Worm (Caenorhabditis elegans): Measurements from ENCODE around the gene T28D6.7.

T28D6.7 gene

ce11 chrIII:11346383-11346782 lies at the start of gene T28D6.7:
Gene T28D6.7 (minus strand): TSS chrIII:11346483.
- TF ChIP-seq ceh-36 (tag; optimal IDR thresholded peaks at IDR 0.05) (no peak), F13C5.2 (tag; optimal IDR thresholded peaks at IDR 0.05) (no peak), aly-1 (tag; optimal IDR thresholded peaks at IDR 0.05) (no peak), ama-1 (optimal IDR thresholded peaks at IDR 0.05) (no peak), pes-1 (GFP tag; IDR thresholded peaks at IDR 0.05) (no peak), B0310.2 (tag; optimal IDR thresholded peaks at IDR 0.05) (no peak), ceh-13 (GFP tag; optimal IDR thresholded peaks at IDR 0.05) (no peak), scrt-1 (GFP tag; IDR thresholded peaks at IDR 0.05) (no peak)

ce11 chrIII:11393162-11393561 lies 46.9 kb upstream of the T28D6.7 start, which contains the start of gene nlp-21:
Gene nlp-21 (minus strand): TSS chrIII:11393262.
- TF ChIP-seq ceh-13 (GFP tag; optimal IDR thresholded peaks at IDR 0.05) (no peak), tbx-37 (GFP tag; conservative IDR thresholded peaks at IDR 0.05) (no peak), tra-4 (tag; optimal IDR thresholded peaks at IDR 0.05) (no peak), hmg-4 (GFP tag; optimal IDR thresholded peaks at IDR 0.05) (no peak), scrt-1 (GFP tag; IDR thresholded peaks at IDR 0.05) (no peak), pes-1 (GFP tag; IDR thresholded peaks at IDR 0.05) (no peak), ets-7 (tag; optimal IDR thresholded peaks at IDR 0.05) (no peak), flt-1 (GFP tag; IDR thresholded peaks at IDR 0.05) (no peak), sea-1 (GFP tag; conservative IDR thresholded peaks at IDR 0.05) (no peak), hnd-1 (tag; optimal IDR thresholded peaks at IDR 0.05) (no peak), tbx-11 (GFP tag; IDR thresholded peaks at IDR 0.05) (no peak), B0310.2 (tag; optimal IDR thresholded peaks at IDR 0.05) (no peak), aly-1 (tag; optimal IDR thresholded peaks at IDR 0.05) (no peak), ceh-36 (tag; optimal IDR thresholded peaks at IDR 0.05) (no peak), ama-1 (optimal IDR thresholded peaks at IDR 0.05) (no peak), F13C5.2 (tag; optimal IDR thresholded peaks at IDR 0.05) (no peak), hmbx-1 (tag; optimal IDR thresholded peaks at IDR 0.05) (no peak)

DNA sequence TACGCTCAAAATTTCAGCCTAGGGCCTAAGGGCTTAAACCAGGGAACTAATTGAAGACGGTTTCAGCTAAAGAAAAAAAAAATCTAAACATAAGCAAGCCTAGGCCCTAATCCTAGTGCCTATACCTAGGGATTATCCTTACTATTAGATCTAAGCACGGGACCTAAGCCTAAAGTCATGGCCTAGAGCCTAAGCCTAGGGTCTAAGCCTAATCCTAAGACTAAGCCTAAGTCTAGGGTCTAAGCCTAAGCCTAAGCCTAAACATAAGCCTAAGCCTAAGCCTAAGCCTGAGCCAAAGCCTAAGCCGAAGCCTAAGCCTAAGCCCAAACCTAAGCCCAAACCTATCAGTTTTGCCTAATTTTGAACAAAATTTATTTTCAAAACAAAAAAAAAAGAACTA lies 46.5 kb upstream of the T28D6.7 start:
- TF ChIP-seq pes-1 (GFP tag; IDR thresholded peaks at IDR 0.05) = no peak
- no peak for TF ChIP-seq ets-7 (tag; optimal IDR thresholded peaks at IDR 0.05)
- TF ChIP-seq flt-1 (GFP tag; IDR thresholded peaks at IDR 0.05) = no peak
- TF ChIP-seq ceh-36 (tag; optimal IDR thresholded peaks at IDR 0.05) = peak; percentile 90
- TF ChIP-seq hnd-1 (tag; optimal IDR thresholded peaks at IDR 0.05) = no peak
- no peak for TF ChIP-seq hmbx-1 (tag; optimal IDR thresholded peaks at IDR 0.05)
- TF ChIP-seq B0310.2 (tag; optimal IDR thresholded peaks at IDR 0.05) = no peak

DNA sequence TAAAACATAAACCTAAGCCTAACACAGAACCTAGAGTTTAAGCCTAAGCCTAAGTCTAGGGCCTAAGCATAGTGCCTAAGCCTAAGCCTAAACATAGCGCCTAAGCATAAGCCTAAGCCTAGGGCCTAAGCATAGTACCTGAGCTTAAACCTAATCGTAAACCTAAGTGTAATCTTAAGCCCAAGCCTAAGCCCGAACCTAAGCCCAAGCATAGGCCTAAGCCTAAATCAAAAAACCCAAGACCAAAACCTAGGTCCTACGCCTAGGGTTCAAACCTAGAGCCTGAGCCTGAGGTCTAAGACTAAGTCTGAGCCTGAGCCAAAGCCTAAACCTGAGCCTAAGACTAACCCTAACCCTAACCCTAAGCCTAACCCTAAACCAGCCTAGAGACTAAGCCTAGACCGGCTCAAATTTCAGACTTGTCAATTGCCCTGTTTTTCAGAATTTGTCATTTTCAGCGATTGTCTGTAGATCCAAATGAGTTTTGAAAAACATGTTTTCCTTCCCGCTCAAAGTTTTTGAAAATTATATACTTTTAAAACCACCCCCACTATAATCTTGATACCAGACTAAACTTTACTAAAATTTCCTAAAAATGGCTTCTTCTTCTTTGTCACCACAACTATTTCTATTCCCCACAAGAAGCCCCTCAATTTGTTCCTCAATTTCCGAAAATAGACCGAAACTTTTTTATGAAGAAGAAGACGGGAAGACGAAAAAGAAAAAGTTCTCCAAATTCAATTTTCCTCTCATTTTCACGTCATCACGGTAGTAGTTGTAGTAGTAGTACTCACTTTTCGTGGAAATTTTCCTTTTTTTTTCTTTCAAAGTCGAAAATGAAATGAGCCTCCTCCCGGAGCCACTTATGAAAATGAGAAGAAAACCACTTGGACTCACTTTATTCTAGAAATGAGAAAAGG lies 45.6 kb upstream of the T28D6.7 start:
- TF ChIP-seq ceh-36 (tag; optimal IDR thresholded peaks at IDR 0.05) (peak; percentile 20), ceh-13 (GFP tag; optimal IDR thresholded peaks at IDR 0.05) (no peak)

DNA sequence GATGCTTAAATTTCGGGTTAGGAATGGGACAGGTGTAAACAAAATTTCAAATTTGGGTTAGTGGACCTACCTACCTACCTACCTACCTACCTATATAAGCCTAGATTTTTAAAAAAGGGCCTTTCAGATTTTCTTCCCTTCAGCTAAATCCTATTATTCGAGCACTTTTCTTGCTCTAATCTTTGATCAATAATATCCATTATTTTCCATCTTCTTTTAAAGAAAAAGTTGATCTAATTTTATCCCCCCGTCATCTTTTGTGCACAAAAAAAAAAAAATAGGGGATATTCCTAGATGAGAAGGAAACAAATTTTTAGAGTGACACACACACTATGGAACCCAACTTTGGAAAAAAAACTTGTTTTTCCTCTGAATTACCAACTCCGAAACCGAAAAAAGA lies 44.5 kb upstream of the T28D6.7 start:
- TF ChIP-seq sea-1 (GFP tag; conservative IDR thresholded peaks at IDR 0.05) (no peak), hmbx-1 (tag; optimal IDR thresholded peaks at IDR 0.05) (no peak), tbx-11 (GFP tag; IDR thresholded peaks at IDR 0.05) (no peak), tbx-37 (GFP tag; conservative IDR thresholded peaks at IDR 0.05) (no peak), ceh-13 (GFP tag; optimal IDR thresholded peaks at IDR 0.05) (no peak), aly-1 (tag; optimal IDR thresholded peaks at IDR 0.05) (no peak), hmg-4 (GFP tag; optimal IDR thresholded peaks at IDR 0.05) (no peak), B0310.2 (tag; optimal IDR thresholded peaks at IDR 0.05) (no peak), pes-1 (GFP tag; IDR thresholded peaks at IDR 0.05) (no peak), ceh-36 (tag; optimal IDR thresholded peaks at IDR 0.05) (no peak), F13C5.2 (tag; optimal IDR thresholded peaks at IDR 0.05) (no peak), scrt-1 (GFP tag; IDR thresholded peaks at IDR 0.05) (no peak), flt-1 (GFP tag; IDR thresholded peaks at IDR 0.05) (no peak), tra-4 (tag; optimal IDR thresholded peaks at IDR 0.05) (no peak), ama-1 (optimal IDR thresholded peaks at IDR 0.05) (no peak), hnd-1 (tag; optimal IDR thresholded peaks at IDR 0.05) (no peak), ets-7 (tag; optimal IDR thresholded peaks at IDR 0.05) (no peak)

DNA sequence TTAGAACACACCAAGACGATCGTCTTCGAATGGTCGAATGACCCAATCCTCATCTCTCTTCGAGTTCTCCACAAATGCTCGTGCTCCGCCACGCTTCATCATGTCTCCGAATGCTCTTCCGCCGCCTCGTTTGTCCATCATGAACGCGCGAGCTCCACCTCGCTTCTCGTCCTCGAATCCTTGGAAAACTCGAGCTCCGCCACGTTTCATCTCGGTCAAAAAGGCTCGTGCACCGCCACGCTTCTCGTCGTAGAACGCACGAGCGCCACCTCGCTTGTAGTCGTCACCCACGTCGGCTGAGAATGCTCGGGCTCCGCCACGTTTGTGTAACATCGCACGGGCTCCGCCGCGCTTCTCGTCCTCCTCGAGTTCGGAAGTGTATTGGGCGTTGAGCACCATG lies 43.1 kb upstream of the T28D6.7 start:
- no peak for TF ChIP-seq ceh-13 (GFP tag; optimal IDR thresholded peaks at IDR 0.05)
- no peak for TF ChIP-seq pes-1 (GFP tag; IDR thresholded peaks at IDR 0.05)
- no peak for TF ChIP-seq F13C5.2 (tag; optimal IDR thresholded peaks at IDR 0.05)
- no peak for TF ChIP-seq scrt-1 (GFP tag; IDR thresholded peaks at IDR 0.05)
- TF ChIP-seq ama-1 (optimal IDR thresholded peaks at IDR 0.05) = no peak
- no peak for TF ChIP-seq B0310.2 (tag; optimal IDR thresholded peaks at IDR 0.05)
- 0 out of 2 replicates have a peak, but pooled peaks have one; percentile 19 for TF ChIP-seq sea-1 (GFP tag; conservative IDR thresholded peaks at IDR 0.05)

DNA sequence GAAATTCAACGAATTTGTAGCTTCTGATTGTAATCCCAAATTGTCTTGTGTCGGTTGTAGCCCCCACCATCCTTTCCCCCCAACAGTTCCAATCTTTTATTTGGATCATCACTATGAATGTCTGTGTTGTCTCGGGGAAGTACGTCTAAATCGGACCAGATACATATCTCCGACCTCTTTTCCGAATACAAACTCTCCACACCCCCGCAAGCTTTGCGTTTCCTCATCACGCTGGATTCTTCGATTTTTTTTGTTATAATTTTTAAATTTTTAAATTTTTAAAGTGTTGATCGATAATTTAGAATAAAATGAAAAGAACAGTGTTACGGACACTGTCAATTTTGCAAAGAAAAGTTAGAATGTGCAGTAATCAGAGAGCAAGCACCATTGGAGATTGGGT lies 35.6 kb upstream of the T28D6.7 start, which contains the start of gene subs-4:
subs-4 (plus strand) TSS at position 301 of the 400 bp plus-strand sequence.
- TF ChIP-seq sea-1 (GFP tag; conservative IDR thresholded peaks at IDR 0.05) (no peak), hnd-1 (tag; optimal IDR thresholded peaks at IDR 0.05) (no peak), B0310.2 (tag; optimal IDR thresholded peaks at IDR 0.05) (no peak), ets-7 (tag; optimal IDR thresholded peaks at IDR 0.05) (no peak), tra-4 (tag; optimal IDR thresholded peaks at IDR 0.05) (no peak), aly-1 (tag; optimal IDR thresholded peaks at IDR 0.05) (no peak), pes-1 (GFP tag; IDR thresholded peaks at IDR 0.05) (no peak), hmbx-1 (tag; optimal IDR thresholded peaks at IDR 0.05) (no peak), ceh-36 (tag; optimal IDR thresholded peaks at IDR 0.05) (no peak), tbx-11 (GFP tag; IDR thresholded peaks at IDR 0.05) (no peak), ceh-13 (GFP tag; optimal IDR thresholded peaks at IDR 0.05) (no peak), hmg-4 (GFP tag; optimal IDR thresholded peaks at IDR 0.05) (no peak), tbx-37 (GFP tag; conservative IDR thresholded peaks at IDR 0.05) (no peak), scrt-1 (GFP tag; IDR thresholded peaks at IDR 0.05) (no peak), flt-1 (GFP tag; IDR thresholded peaks at IDR 0.05) (no peak), F13C5.2 (tag; optimal IDR thresholded peaks at IDR 0.05) (no peak), ama-1 (optimal IDR thresholded peaks at IDR 0.05) (no peak)
